Worm (Caenorhabditis elegans): ENCODE measurements around the gene ptr-19.

- TF ChIP-seq W03F9.2 (tag; optimal IDR thresholded peaks at IDR 0.05) (no peak), him-1 (tag; optimal IDR thresholded peaks at IDR 0.05) (no peak), dao-5 (tag; optimal IDR thresholded peaks at IDR 0.05) (no peak)
Observed at ce11 chrIII:10808802-10809201, 27.1 kb downstream of the ptr-19 start.
